Worm (Caenorhabditis elegans): ENCODE data around the gene F41H10.12.

- TF ChIP-seq madf-8 (GFP tag; conservative IDR thresholded peaks at IDR 0.05) (no peak), tbx-9 (tag; optimal IDR thresholded peaks at IDR 0.05; ENCODE audit: borderline replicate concordance) (no peak), let-526 (GFP tag; IDR thresholded peaks at IDR 0.05) (no peak), pha-4 (tag; optimal IDR thresholded peaks at IDR 0.05) (no peak), ama-1 (optimal IDR thresholded peaks at IDR 0.05) (no peak), ama-1 (GFP tag; optimal IDR thresholded peaks at IDR 0.05) (no peak)
Measured at ce11 chrIV:5415696-5416095, 30.6 kb downstream of the F41H10.12 start, which contains the start of gene spp-7.

Data from whole organism, young adult.